Fruit fly (Drosophila melanogaster) whole organism, embryonic: ENCODE data around the gene CG13252.
A peak's percentile ranks its signal among the peaks of the same experiment; 100 is the strongest.

Experiments used
- ATbp ChIP-seq: fragments of 200-800 bp; sonication (Bioruptor generic); optimal IDR thresholded peaks from 2 replicates; lab custom pipeline; 2017; ENCODE audit warnings: missing biosample characterization, mild to moderate bottlenecking, missing genetic modification characterization, missing genetic modification reagents
- Asciz ChIP-seq: fragments of 200-800 bp; sonication (Bioruptor generic); optimal IDR thresholded peaks from 2 replicates; lab custom pipeline; 2017; ENCODE audit warnings: missing biosample characterization, mild to moderate bottlenecking, missing genetic modification characterization, missing genetic modification reagents
- C15 ChIP-seq: fragments of 200-800 bp; sonication (Bioruptor generic); IDR thresholded peaks from 3 replicates; pipeline ENCODE4 v1.3.6; 2022; ENCODE audit warnings: missing biosample characterization, missing genetic modification characterization
- CG11093 ChIP-seq: fragments of 200-800 bp; sonication (Bioruptor generic); IDR thresholded peaks from 3 replicates; pipeline ENCODE4 v1.3.6; 2022; ENCODE audit warnings: missing biosample characterization, missing genetic modification characterization
- CG11456 ChIP-seq: fragments of 200-800 bp; sonication (Bioruptor generic); IDR thresholded peaks from 3 replicates; pipeline ENCODE4 v1.3.6; 2022; ENCODE audit warnings: missing biosample characterization, missing genetic modification characterization
- CG13287 ChIP-seq: fragments of 200-800 bp; sonication (Bioruptor generic); IDR thresholded peaks from 2 replicates; pipeline ENCODE4 v1.3.6; 2022; ENCODE audit warnings: missing biosample characterization, missing genetic modification characterization; ENCODE audit not compliant: partially characterized antibody
- CG1602 ChIP-seq: fragments of 200-800 bp; sonication (Bioruptor generic); optimal IDR thresholded peaks from 3 replicates; lab custom pipeline; 2016; ENCODE audit warnings: missing biosample characterization, missing genetic modification characterization
- CG17328 ChIP-seq: fragments of 200-800 bp; sonication (Bioruptor generic); IDR thresholded peaks from 2 replicates; pipeline ENCODE4 v1.3.6; 2022; ENCODE audit warnings: missing biosample characterization, missing genetic modification characterization
- CG18262 ChIP-seq: fragments of 200-800 bp; optimal IDR thresholded peaks from 3 replicates; lab custom pipeline; 2019; ENCODE audit warnings: missing biosample characterization, mild to moderate bottlenecking, missing genetic modification characterization, moderate library complexity
- CG32772 ChIP-seq: fragments of 200-800 bp; sonication (Bioruptor generic); IDR thresholded peaks from 2 replicates; pipeline ENCODE4 v1.3.6; 2022; ENCODE audit warnings: missing biosample characterization, missing genetic modification characterization
- CG34224 ChIP-seq: fragments of 200-800 bp; sonication (Bioruptor generic); IDR thresholded peaks from 3 replicates; pipeline ENCODE4 v1.3.6; 2022; ENCODE audit warnings: missing biosample characterization, missing genetic modification characterization; ENCODE audit not compliant: partially characterized antibody
- CG3726 ChIP-seq: fragments of 200-800 bp; sonication (Bioruptor generic); IDR thresholded peaks from 3 replicates; pipeline ENCODE4, ENCODE4 v1.3.6; 2022; ENCODE audit warnings: missing biosample characterization, missing genetic modification characterization
- CG4360 ChIP-seq: fragments of 200-800 bp; sonication (Bioruptor generic); IDR thresholded peaks from 2 replicates; pipeline ENCODE4 v1.3.6; 2022; ENCODE audit warnings: missing biosample characterization, missing genetic modification characterization
- CG43689 ChIP-seq: fragments of 200-800 bp; sonication (Bioruptor generic); IDR thresholded peaks from 2 replicates; pipeline ENCODE4 v1.3.6; 2022; ENCODE audit warnings: missing biosample characterization, missing genetic modification characterization
- CG4854 ChIP-seq: fragments of 200-800 bp; sonication (Bioruptor generic); optimal IDR thresholded peaks from 2 replicates; lab custom pipeline; 2016; ENCODE audit warnings: missing biosample characterization, missing genetic modification characterization, inconsistent platforms
- CG8924 ChIP-seq: fragments of 200-800 bp; optimal IDR thresholded peaks from 3 replicates; lab custom pipeline; 2019; ENCODE audit warnings: missing biosample characterization, mild to moderate bottlenecking, missing genetic modification characterization, moderate library complexity
- CG8944 ChIP-seq: fragments of 200-800 bp; sonication (Bioruptor generic); optimal IDR thresholded peaks from 3 replicates; lab custom pipeline; 2016; ENCODE audit warnings: missing biosample characterization, missing genetic modification characterization
- CG9797 ChIP-seq: fragments of 200-800 bp; sonication (Bioruptor generic); optimal IDR thresholded peaks from 3 replicates; lab custom pipeline; 2018; ENCODE audit warnings: missing biosample characterization, mild to moderate bottlenecking, missing genetic modification characterization
- D19A ChIP-seq: fragments of 200-800 bp; optimal IDR thresholded peaks from 3 replicates; lab custom pipeline; 2019; ENCODE audit warnings: missing biosample characterization, mild to moderate bottlenecking, missing genetic modification characterization, moderate library complexity
- Dek ChIP-seq: fragments of 200-800 bp; sonication (Bioruptor generic); optimal IDR thresholded peaks from 3 replicates; lab custom pipeline; 2019; ENCODE audit warnings: missing biosample characterization, mild to moderate bottlenecking, missing genetic modification characterization, moderate library complexity
- Dp ChIP-seq: fragments of 200-800 bp; sonication (Bioruptor generic); optimal IDR thresholded peaks from 2 replicates; lab custom pipeline; 2018; ENCODE audit warnings: missing biosample characterization, mild to moderate bottlenecking, missing genetic modification characterization, moderate library complexity
- Dref ChIP-seq: fragments of 200-800 bp; sonication (Bioruptor generic); IDR thresholded peaks from 2 replicates; pipeline ENCODE4 v1.3.6; 2022; ENCODE audit warnings: missing biosample characterization, missing genetic modification characterization
- Eip74EF ChIP-seq, 2 experiments: fragments of 200-800 bp in 1 of 2; fragments of >200 bp in 1 of 2; sonication (Bioruptor generic) in 1 of 2; optimal IDR thresholded peaks; 2 replicates each; lab custom pipeline; 2017 to 2019; ENCODE audit warnings: missing biosample characterization in 2 of 2, missing genetic modification characterization in 2 of 2, mild to moderate bottlenecking in 1 of 2, moderate library complexity in 1 of 2
- HmgD ChIP-seq: fragments of 200-800 bp; sonication (Bioruptor generic); optimal IDR thresholded peaks from 3 replicates; lab custom pipeline; 2016; ENCODE audit warnings: missing biosample characterization, missing genetic modification characterization
- HmgZ ChIP-seq: fragments of 200-800 bp; sonication (Bioruptor generic); optimal IDR thresholded peaks from 2 replicates; lab custom pipeline; 2018; ENCODE audit warnings: missing biosample characterization, mild to moderate bottlenecking, missing genetic modification characterization
- Hr39 ChIP-seq: fragments of >200 bp; optimal IDR thresholded peaks from 2 replicates; lab custom pipeline; 2017
- Jarid2 ChIP-seq: fragments of 200-800 bp; sonication (Bioruptor generic); optimal IDR thresholded peaks from 3 replicates; lab custom pipeline; 2017; ENCODE audit warnings: mild to moderate bottlenecking, missing biosample characterization, missing genetic modification reagents, missing genetic modification characterization
- Mad ChIP-seq: fragments of 200-800 bp; sonication (Bioruptor generic); optimal IDR thresholded peaks from 2 replicates; lab custom pipeline; 2016; ENCODE audit warnings: missing biosample characterization, missing genetic modification characterization
- Mes4 ChIP-seq: fragments of 200-800 bp; sonication (Bioruptor generic); optimal IDR thresholded peaks from 2 replicates; lab custom pipeline; 2016; ENCODE audit warnings: missing biosample characterization, missing genetic modification characterization
- Optix ChIP-seq: fragments of 200-800 bp; sonication (Bioruptor generic); IDR thresholded peaks from 3 replicates; pipeline ENCODE4 v1.3.6; 2022; ENCODE audit warnings: missing biosample characterization, missing genetic modification characterization
- Pdp1 ChIP-seq, 2 experiments: fragments of 200-800 bp; sonication (Bioruptor generic); optimal IDR thresholded peaks; 3 replicates each; lab custom pipeline; 2016; ENCODE audit warnings: missing biosample characterization in 2 of 2, missing genetic modification characterization in 2 of 2, mild to moderate bottlenecking in 1 of 2, moderate library complexity in 1 of 2
- Sry-β ChIP-seq: fragments of 200-800 bp; sonication (Bioruptor generic); optimal IDR thresholded peaks from 2 replicates; lab custom pipeline; 2018; ENCODE audit warnings: missing biosample characterization, mild to moderate bottlenecking, missing genetic modification characterization, moderate library complexity
- Stat92E ChIP-seq, 3 experiments: fragments of >200 bp in 2 of 3; fragments of 200-800 bp in 1 of 3; sonication (Bioruptor generic) in 1 of 3; optimal IDR thresholded peaks; 2 replicates each; lab custom pipeline; 2017 to 2019; ENCODE audit warnings: missing biosample characterization in 3 of 3, missing genetic modification characterization in 3 of 3, mild to moderate bottlenecking in 1 of 3, moderate library complexity in 1 of 3
- ara ChIP-seq: fragments of 200-800 bp; sonication (Bioruptor generic); IDR thresholded peaks from 2 replicates; pipeline ENCODE4 v1.3.6; 2022; ENCODE audit warnings: missing biosample characterization, missing genetic modification characterization
- bab2 ChIP-seq: fragments of 200-800 bp; sonication (Bioruptor generic); optimal IDR thresholded peaks from 2 replicates; lab custom pipeline; 2016; ENCODE audit warnings: missing biosample characterization, missing genetic modification characterization
- chinmo ChIP-seq: fragments of 200-800 bp; sonication (Bioruptor generic); IDR thresholded peaks from 4 replicates; pipeline ENCODE4 v1.3.6; 2022; ENCODE audit warnings: missing biosample characterization, missing genetic modification characterization; ENCODE audit not compliant: partially characterized antibody
- danr ChIP-seq: fragments of 200-800 bp; sonication (Bioruptor generic); IDR thresholded peaks from 2 replicates; pipeline ENCODE4 v1.3.6; 2022; ENCODE audit warnings: missing biosample characterization, missing genetic modification characterization
- exex ChIP-seq: fragments of 200-800 bp; sonication (Bioruptor generic); optimal IDR thresholded peaks from 4 replicates; lab custom pipeline; 2018; ENCODE audit warnings: missing biosample characterization, mild to moderate bottlenecking, missing genetic modification characterization, moderate library complexity
- gro ChIP-seq: fragments of 200-800 bp; sonication (Bioruptor generic); optimal IDR thresholded peaks from 2 replicates; lab custom pipeline; 2016; ENCODE audit warnings: missing biosample characterization, missing genetic modification characterization
- lab ChIP-seq: fragments of 200-800 bp; sonication (Bioruptor generic); optimal IDR thresholded peaks from 3 replicates; lab custom pipeline; 2017; ENCODE audit warnings: missing biosample characterization, missing genetic modification characterization, mild to moderate bottlenecking, moderate library complexity, missing genetic modification reagents
- luna ChIP-seq: fragments of 200-800 bp; sonication (Bioruptor generic); optimal IDR thresholded peaks from 2 replicates; lab custom pipeline; 2016; ENCODE audit warnings: missing biosample characterization, missing genetic modification characterization
- mam ChIP-seq: fragments of 200-800 bp; sonication (Bioruptor generic); optimal IDR thresholded peaks from 3 replicates; lab custom pipeline; 2016; ENCODE audit warnings: missing biosample characterization, missing genetic modification characterization
- salm ChIP-seq: fragments of 200-800 bp; sonication (Bioruptor generic); optimal IDR thresholded peaks from 2 replicates; lab custom pipeline; 2018; ENCODE audit warnings: missing biosample characterization, mild to moderate bottlenecking, missing genetic modification characterization
- shn ChIP-seq: fragments of 200-800 bp; sonication (Bioruptor generic); optimal IDR thresholded peaks from 3 replicates; lab custom pipeline; 2016; ENCODE audit warnings: missing biosample characterization, missing genetic modification characterization
- slp2 ChIP-seq: fragments of 200-800 bp; sonication (Bioruptor generic); optimal IDR thresholded peaks from 2 replicates; lab custom pipeline; 2016; ENCODE audit warnings: missing biosample characterization, missing genetic modification characterization
- tll ChIP-seq, 2 experiments: fragments of 200-800 bp in 1 of 2; fragments of >200 bp in 1 of 2; sonication (Bioruptor generic) in 1 of 2; optimal IDR thresholded peaks; 2 replicates each; lab custom pipeline; 2017 to 2019; ENCODE audit warnings: missing biosample characterization in 2 of 2, missing genetic modification characterization in 2 of 2, mild to moderate bottlenecking in 1 of 2, moderate library complexity in 1 of 2
- toy ChIP-seq: fragments of 200-800 bp; sonication (Bioruptor generic); IDR thresholded peaks from 2 replicates; pipeline ENCODE4 v1.3.6; 2022; ENCODE audit warnings: missing biosample characterization, missing genetic modification characterization

CG13252 gene

dm6 chr3L:20777496-20777895, 47.1 kb downstream of the CG13252 start (continued):
- no peak for TF ChIP-seq salm
- TF ChIP-seq Pdp1 (GFP tag; optimal IDR thresholded peaks at IDR 0.05; lab: Kevin White, UChicago) = no peak
- TF ChIP-seq CG8944 (GFP tag; lab: Kevin White, UChicago) = no peak
- no peak for TF ChIP-seq Optix (GFP tag; lab: Robert Waterston, UW)
- no peak for TF ChIP-seq ATbp (GFP tag; lab: Kevin White, UChicago)
- no peak for TF ChIP-seq Jarid2 (GFP tag; lab: Kevin White, UChicago)

DNA sequence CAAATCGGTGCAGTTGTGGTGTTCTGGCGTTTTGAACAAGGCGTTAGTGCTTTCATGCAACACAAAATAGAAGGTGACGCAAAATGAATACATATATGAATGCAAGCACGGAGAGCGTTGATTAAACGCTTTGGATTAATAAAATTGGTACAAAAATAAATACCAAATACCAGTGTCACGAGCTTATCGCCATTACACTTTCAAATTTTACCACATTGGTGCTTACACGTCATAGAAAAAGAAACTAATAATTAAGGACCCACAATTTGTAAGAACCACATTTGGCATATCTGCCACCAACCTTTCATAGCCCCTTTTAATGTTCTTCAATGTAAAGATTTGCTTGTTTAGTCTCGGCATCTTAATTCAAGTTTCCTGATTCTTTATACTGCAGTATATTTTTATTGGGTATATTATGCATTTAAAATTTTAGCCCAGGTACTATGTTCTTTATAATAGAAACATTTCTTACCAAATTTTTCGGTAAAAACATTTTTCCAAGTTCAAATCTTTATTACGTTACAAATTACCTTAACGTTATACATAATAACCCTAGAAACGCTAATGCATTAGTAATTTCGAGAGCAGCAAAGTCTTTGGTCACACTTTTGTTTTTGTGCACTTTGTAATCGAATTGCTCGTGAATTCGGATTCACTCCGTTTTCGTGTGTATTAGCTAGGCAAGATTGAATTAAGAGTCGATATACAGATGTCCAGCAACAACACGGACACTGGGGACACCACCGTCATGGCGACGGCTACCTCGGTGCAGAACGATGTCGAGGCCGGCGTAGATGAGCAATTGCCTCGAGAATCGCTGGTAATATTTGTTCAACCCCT, 48.1 kb downstream of the CG13252 start, which contains the start of the genes Pex16 and Pex14:
TSS of gene Pex16 (minus strand) at position 41 of the 840 bp plus-strand sequence.
TSS of gene Pex14 (plus strand) at position 576 of the 840 bp plus-strand sequence.
- TF ChIP-seq CG9797 (GFP tag; lab: Kevin White, UChicago) (peak; percentile 47), slp2 (GFP tag; lab: Kevin White, UChicago) (peak; percentile 57), Dek (tag; lab: Kevin White, UChicago) (no peak), CG17328 (peak; percentile 72), CG4854 (GFP tag; lab: Kevin White, UChicago) (peak; percentile 38), CG34224 (GFP tag; lab: Robert Waterston, UW) (no peak), Mad (GFP tag; lab: Kevin White, UChicago) (peak; percentile 58), CG32772 (GFP tag; lab: Robert Waterston, UW) (peak; percentile 65), Eip74EF (GFP tag; optimal IDR thresholded peaks at IDR 0.05; lab: Kevin White, UChicago) (no peak), CG1602 (GFP tag; lab: Kevin White, UChicago) (peak; percentile 77), CG11093 (GFP tag; lab: Robert Waterston, UW) (peak; percentile 45; the same call in 1 of the 3 replicates), exex (tag; lab: Kevin White, UChicago) (no peak), luna (peak; percentile 43), CG11456 (GFP tag; lab: Robert Waterston, UW) (peak; percentile 85), Hr39 (lab: Kevin White, UChicago) (no peak), tll (GFP tag; optimal IDR thresholded peaks at IDR 0.05; lab: Kevin White, UChicago) (peak in 1 of 2 experiments; percentile 77), gro (GFP tag; lab: Kevin White, UChicago) (peak; percentile 51), CG3726 (GFP tag; lab: Robert Waterston, UW) (peak; percentile 66; the same call in 1 of the 3 replicates), Sry-β (GFP tag; lab: Kevin White, UChicago) (peak; percentile 10), CG43689 (GFP tag; lab: Robert Waterston, UW) (0 out of 2 replicates have a peak, but pooled peaks have one; percentile 11), mam (GFP tag; lab: Kevin White, UChicago) (peak; percentile 87), Dp (GFP tag; lab: Kevin White, UChicago) (peak; percentile 30), HmgZ (tag; lab: Kevin White, UChicago) (peak; percentile 55), lab (peak; percentile 64), toy (GFP tag; lab: Robert Waterston, UW) (no peak), D19A (tag; lab: Kevin White, UChicago) (no peak), bab2 (GFP tag; lab: Kevin White, UChicago) (peak; percentile 82), Dref (peak; percentile 37), HmgD (GFP tag; lab: Kevin White, UChicago) (peak; percentile 75), Stat92E (GFP tag; optimal IDR thresholded peaks at IDR 0.05; lab: Kevin White, UChicago) (no peak), CG18262 (tag; lab: Kevin White, UChicago) (peak; percentile 67), C15 (0 out of 3 replicates have a peak, but pooled peaks have one; percentile 42), danr (GFP tag; lab: Robert Waterston, UW) (no peak), Asciz (GFP tag; lab: Kevin White, UChicago) (no peak), chinmo (no peak), shn (GFP tag; lab: Kevin White, UChicago) (peak; percentile 76), CG4360 (no peak), CG8924 (tag; lab: Kevin White, UChicago) (peak; percentile 63), CG13287 (GFP tag; lab: Robert Waterston, UW) (no peak), ara (peak; percentile 37), Mes4 (GFP tag; lab: Kevin White, UChicago) (peak; percentile 64)
